In genomic region chr3R:9630053-9630632, dm6 we compare ENCODE assay signal across 1 fruit fly cellular context.
A peak's percentile ranks its signal among the peaks of the same experiment; 100 is the strongest.
TF ChIP-seq lines count a peak whose summit lies in the region.

No protein-coding gene starts in this region.

TF ChIP-seq in whole organism, embryonic, 481 proteins besides CTCF, POLR2A, EP300 and RAD21 (continued from another document):
- TF ChIP-seq CG18599 (GFP tag; optimal IDR thresholded peaks at IDR 0.05; lab: Kevin White, UChicago) (no peak), grn (GFP tag; optimal IDR thresholded peaks at IDR 0.05; lab: Kevin White, UChicago) (no peak), Fer1 (GFP tag; optimal IDR thresholded peaks at IDR 0.05; lab: Kevin White, UChicago) (peak; percentile 5), Med (GFP tag; lab: Kevin White, UChicago) (peak; percentile 70), CG12769 (tag; optimal IDR thresholded peaks at IDR 0.05; lab: Kevin White, UChicago) (peak; percentile 10), phol (tag; optimal IDR thresholded peaks at IDR 0.05; lab: Kevin White, UChicago) (peak; percentile 69), MESR4 (GFP tag; optimal IDR thresholded peaks at IDR 0.05; lab: Kevin White, UChicago) (peak; percentile 83), CG31224 (GFP tag; IDR thresholded peaks at IDR 0.05; lab: Robert Waterston, UW) (no peak), tin (GFP tag; optimal IDR thresholded peaks at IDR 0.05; lab: Kevin White, UChicago) (no peak), kah (GFP tag; optimal IDR thresholded peaks at IDR 0.05; lab: Kevin White, UChicago) (peak; percentile 85), YL-1 (GFP tag; optimal IDR thresholded peaks at IDR 0.05; lab: Kevin White, UChicago) (peak; percentile 86)
